Worm (Caenorhabditis elegans) whole organism, L4 larva: ENCODE results near the gene F57A8.7.

Experiments used
- D1046.2 ChIP-seq: fragments of 200-800 bp; sonication (Bioruptor generic); IDR thresholded peaks from 2 replicates; pipeline ENCODE4 v1.3.6; 2022; ENCODE audit warnings: missing genetic modification characterization, missing compliant biosample characterization
- F10B5.3 ChIP-seq: sonication (generic microtip); optimal IDR thresholded peaks from 2 replicates; lab custom pipeline; 2016; ENCODE audit warnings: mild to moderate bottlenecking, missing genetic modification characterization, missing compliant biosample characterization
- F26F4.8 ChIP-seq: fragments of 200-800 bp; sonication (Bioruptor generic); conservative IDR thresholded peaks from 2 replicates; pipeline ENCODE4 v1.3.6; 2022; ENCODE audit warnings: missing genetic modification characterization, missing compliant biosample characterization
- T26A8.4 ChIP-seq: fragments of 200-800 bp; sonication (Bioruptor generic); IDR thresholded peaks from 2 replicates; pipeline ENCODE4 v1.3.6; 2022; ENCODE audit warnings: missing genetic modification characterization, missing compliant biosample characterization
- Y48G9A.11 ChIP-seq: fragments of 200-800 bp; sonication (Bioruptor generic); IDR thresholded peaks from 2 replicates; pipeline ENCODE4 v1.3.6; 2022; ENCODE audit warnings: missing genetic modification reagents, missing genetic modification characterization, missing compliant biosample characterization
- Y5F2A.4 ChIP-seq: fragments of 200-800 bp; sonication (Bioruptor generic); optimal IDR thresholded peaks from 2 replicates; lab custom pipeline; 2018; ENCODE audit warnings: mild to moderate bottlenecking, missing genetic modification characterization, missing compliant biosample characterization
- ZK546.5 ChIP-seq, 2 experiments: sonication (generic microtip); optimal IDR thresholded peaks; 2 replicates each; lab custom pipeline; 2017; ENCODE audit warnings: missing biosample characterization in 2 of 2, missing genetic modification characterization in 2 of 2
- aha-1 ChIP-seq: fragments of 150-350 bp; peaks from one replicate; lab custom pipeline; 2014; ENCODE audit warnings: missing biosample characterization, missing genetic modification characterization
- aly-2 ChIP-seq: sonication (generic microtip); optimal IDR thresholded peaks from 2 replicates; lab custom pipeline; 2018; ENCODE audit warnings: missing biosample characterization, missing genetic modification characterization
- arid-1 ChIP-seq: fragments of 200-800 bp; sonication (Bioruptor generic); conservative IDR thresholded peaks from 2 replicates; pipeline ENCODE4 v1.3.6; 2022; ENCODE audit warnings: missing genetic modification reagents, missing genetic modification characterization, missing compliant biosample characterization
- attf-4 ChIP-seq: sonication (generic microtip); optimal IDR thresholded peaks from 3 replicates; lab custom pipeline; 2017; ENCODE audit warnings: missing biosample characterization, missing genetic modification characterization
- ceh-44 ChIP-seq: fragments of 200-800 bp; sonication (Bioruptor generic); IDR thresholded peaks from 2 replicates; pipeline ENCODE4 v1.3.6; 2022; ENCODE audit warnings: missing genetic modification reagents, missing genetic modification characterization, missing compliant biosample characterization
- ceh-82 ChIP-seq: sonication (generic microtip); optimal IDR thresholded peaks from 2 replicates; lab custom pipeline; 2017; ENCODE audit warnings: missing biosample characterization, missing genetic modification characterization
- ces-1 ChIP-seq: fragments of 150-350 bp; sonication (generic microtip); optimal IDR thresholded peaks from 4 replicates; lab custom pipeline; 2014; ENCODE audit warnings: missing biosample characterization, missing genetic modification reagents, missing genetic modification characterization
- ctbp-1 ChIP-seq: fragments of 200-800 bp; sonication (Bioruptor generic); IDR thresholded peaks from 2 replicates; pipeline ENCODE4 v1.3.6; 2022; ENCODE audit warnings: missing genetic modification reagents, missing genetic modification characterization, missing compliant biosample characterization
- dmd-8 ChIP-seq: fragments of 200-800 bp; sonication (Bioruptor generic); IDR thresholded peaks from 2 replicates; pipeline ENCODE4 v1.3.6; 2022; ENCODE audit warnings: missing genetic modification characterization, missing compliant biosample characterization
- dmd-9 ChIP-seq: fragments of 200-800 bp; sonication (Bioruptor generic); IDR thresholded peaks from 2 replicates; pipeline ENCODE4 v1.3.6; 2022; ENCODE audit warnings: missing genetic modification reagents, missing genetic modification characterization, missing compliant biosample characterization
- dve-1 ChIP-seq: sonication (generic microtip); optimal IDR thresholded peaks from 2 replicates; lab custom pipeline; 2017; ENCODE audit warnings: antibody characterized with exemption, mild to moderate bottlenecking, missing genetic modification characterization, missing compliant biosample characterization; ENCODE audit not compliant: insufficient read depth
- egl-27 ChIP-seq: sonication (generic microtip); optimal IDR thresholded peaks from 3 replicates; lab custom pipeline; 2017; ENCODE audit warnings: missing biosample characterization, missing genetic modification reagents, missing genetic modification characterization
- egl-43 ChIP-seq: fragments of 200-800 bp; sonication (Bioruptor generic); IDR thresholded peaks from 2 replicates; pipeline ENCODE4 v1.3.6; 2022; ENCODE audit warnings: missing genetic modification reagents, missing genetic modification characterization, missing compliant biosample characterization
- hlh-30 ChIP-seq: sonication (generic microtip); optimal IDR thresholded peaks from 2 replicates; lab custom pipeline; 2017; ENCODE audit warnings: antibody characterized with exemption, mild to moderate bottlenecking, missing genetic modification characterization, missing compliant biosample characterization; ENCODE audit not compliant: insufficient read depth
- lin-1 ChIP-seq: fragments of 200-800 bp; sonication (Bioruptor generic); IDR thresholded peaks from 2 replicates; pipeline ENCODE4 v1.3.6; 2022; ENCODE audit warnings: missing genetic modification reagents, missing genetic modification characterization, missing compliant biosample characterization
- lin-13 ChIP-seq: fragments of 150-350 bp; optimal IDR thresholded peaks from 2 replicates; lab custom pipeline; 2014; ENCODE audit warnings: missing biosample characterization, missing genetic modification reagents, missing genetic modification characterization
- lin-15B ChIP-seq: fragments of 150-350 bp; sonication (generic microtip); optimal IDR thresholded peaks from 3 replicates; lab custom pipeline; 2014; ENCODE audit warnings: missing biosample characterization, missing genetic modification characterization
- lsy-2 ChIP-seq, 2 experiments: fragments of 150-350 bp in 1 of 2; sonication (generic microtip) in 1 of 2; optimal IDR thresholded peaks; 2 replicates each; lab custom pipeline; 2014 to 2017; ENCODE audit warnings: missing biosample characterization in 2 of 2, missing genetic modification characterization in 2 of 2
- madf-5 ChIP-seq, 2 experiments: fragments of 200-800 bp; sonication (Bioruptor generic); IDR thresholded peaks; 2 replicates each; pipeline ENCODE4 v1.3.6; 2022; ENCODE audit warnings: missing compliant biosample characterization in 2 of 2, missing genetic modification characterization in 2 of 2
- madf-9 ChIP-seq: fragments of 200-800 bp; sonication (Bioruptor generic); conservative IDR thresholded peaks from 2 replicates; pipeline ENCODE4 v1.3.6; 2022; ENCODE audit warnings: missing genetic modification reagents, missing genetic modification characterization, missing compliant biosample characterization
- mdt-29 ChIP-seq: fragments of 200-800 bp; sonication (Bioruptor generic); IDR thresholded peaks from 2 replicates; pipeline ENCODE4 v1.3.6; 2022; ENCODE audit warnings: missing genetic modification reagents, missing genetic modification characterization, missing compliant biosample characterization
- mep-1 ChIP-seq: fragments of 150-350 bp; sonication (generic microtip); optimal IDR thresholded peaks from 3 replicates; lab custom pipeline; 2014; ENCODE audit warnings: missing biosample characterization, missing genetic modification characterization
- mxl-3 ChIP-seq: fragments of 200-800 bp; sonication (Bioruptor generic); optimal IDR thresholded peaks from 2 replicates; lab custom pipeline; 2018; ENCODE audit warnings: mild to moderate bottlenecking, missing genetic modification characterization, missing compliant biosample characterization
- nhr-102 ChIP-seq: sonication (generic microtip); optimal IDR thresholded peaks from 2 replicates; lab custom pipeline; 2016; ENCODE audit warnings: mild to moderate bottlenecking, missing genetic modification characterization, moderate library complexity, missing compliant biosample characterization
- nhr-28 ChIP-seq: fragments of 150-350 bp; optimal IDR thresholded peaks from 2 replicates; lab custom pipeline; 2014; ENCODE audit warnings: missing biosample characterization, missing genetic modification characterization
- nhr-48 ChIP-seq: sonication (generic microtip); optimal IDR thresholded peaks from 2 replicates; lab custom pipeline; 2016; ENCODE audit warnings: mild to moderate bottlenecking, missing genetic modification characterization, missing compliant biosample characterization
- pha-4 ChIP-seq, 2 experiments: fragments of 150-350 bp in 1 of 2; fragments of 200-800 bp in 1 of 2; sonication (Bioruptor generic) in 1 of 2; IDR thresholded peaks in 1 of 2; optimal IDR thresholded peaks in 1 of 2; 2 replicates each; pipeline versions ENCODE4 v1.3.6 to Lab custom; 2014 to 2022; ENCODE audit warnings: missing genetic modification characterization in 2 of 2, missing genetic modification reagents in 2 of 2, missing biosample characterization in 1 of 2, missing compliant biosample characterization in 1 of 2
- pqm-1 ChIP-seq: sonication (generic microtip); optimal IDR thresholded peaks from 2 replicates; lab custom pipeline; 2017; ENCODE audit warnings: missing biosample characterization, missing genetic modification characterization
- saeg-2 ChIP-seq: fragments of 200-800 bp; sonication (Bioruptor generic); IDR thresholded peaks from 2 replicates; pipeline ENCODE4 v1.3.6; 2022; ENCODE audit warnings: missing genetic modification reagents, missing genetic modification characterization, missing compliant biosample characterization
- sdz-12 ChIP-seq: fragments of 200-800 bp; sonication (Bioruptor generic); optimal IDR thresholded peaks from 2 replicates; lab custom pipeline; 2018; ENCODE audit warnings: mild to moderate bottlenecking, missing genetic modification characterization, missing compliant biosample characterization
- set-16 ChIP-seq: fragments of 200-800 bp; sonication (Bioruptor generic); IDR thresholded peaks from 2 replicates; pipeline ENCODE4 v1.3.6; 2022; ENCODE audit warnings: missing genetic modification reagents, missing genetic modification characterization, missing compliant biosample characterization
- skn-1 ChIP-seq: fragments of 150-350 bp; optimal IDR thresholded peaks from 2 replicates; lab custom pipeline; 2014; ENCODE audit warnings: missing biosample characterization, missing genetic modification characterization
- snpc-4 ChIP-seq: fragments of 150-350 bp; optimal IDR thresholded peaks from 2 replicates; lab custom pipeline; 2014; ENCODE audit warnings: missing biosample characterization, missing genetic modification characterization
- spr-1 ChIP-seq: sonication (generic microtip); optimal IDR thresholded peaks from 2 replicates; lab custom pipeline; 2016; ENCODE audit warnings: mild to moderate bottlenecking, missing genetic modification characterization, missing compliant biosample characterization
- tag-97 ChIP-seq: fragments of 200-800 bp; sonication (Bioruptor generic); IDR thresholded peaks from 2 replicates; pipeline ENCODE4 v1.3.6; 2022; ENCODE audit warnings: missing genetic modification characterization, missing compliant biosample characterization
- tra-1 ChIP-seq: fragments of 200-800 bp; sonication (Bioruptor generic); IDR thresholded peaks from 2 replicates; pipeline ENCODE4 v1.3.6; 2022; ENCODE audit warnings: missing genetic modification reagents, missing genetic modification characterization, missing compliant biosample characterization
- unc-130 ChIP-seq: sonication (generic microtip); optimal IDR thresholded peaks from 2 replicates; lab custom pipeline; 2016; ENCODE audit warnings: missing genetic modification reagents, missing genetic modification characterization, missing compliant biosample characterization
- unc-62 ChIP-seq, 3 experiments: fragments of 150-350 bp in 1 of 3; sonication (generic microtip); optimal IDR thresholded peaks in 2 of 3; peaks in 1 of 3; 1 replicate in 1 of 3; 2 replicates in 2 of 3; lab custom pipeline; 2014 to 2017; ENCODE audit warnings: missing biosample characterization in 3 of 3, missing genetic modification characterization in 3 of 3, missing genetic modification reagents in 3 of 3, missing genotype in 1 of 3
- zfp-3 ChIP-seq: fragments of 200-800 bp; sonication (Bioruptor generic); conservative IDR thresholded peaks from 2 replicates; pipeline ENCODE4 v1.3.6; 2022; ENCODE audit warnings: missing genetic modification reagents, missing genetic modification characterization, missing compliant biosample characterization
- ztf-11 ChIP-seq: fragments of 150-350 bp; optimal IDR thresholded peaks from 2 replicates; lab custom pipeline; 2014; ENCODE audit warnings: missing biosample characterization, missing genetic modification characterization

Gene F57A8.7

ce11 chrV:10036275-10036674, 39.3 kb upstream of the F57A8.7 start, which contains the start of gene T06E8.2 (continued):
- TF ChIP-seq nhr-48, result peak; percentile 14
- TF ChIP-seq set-16 (GFP tag; lab: Robert Waterston, UW), result no peak; the same call in 1 of the 2 replicates
- no peak for TF ChIP-seq aly-2 (tag; lab: Kevin White, UChicago)
- 0 out of 2 replicates have a peak, but pooled peaks have one; percentile 53 for TF ChIP-seq saeg-2 (GFP tag; lab: Robert Waterston, UW)
- no peak for TF ChIP-seq F26F4.8 (GFP tag; lab: Robert Waterston, UW)
- peak in 1 of 2 experiments; percentile 54 for TF ChIP-seq lsy-2 (tag; optimal IDR thresholded peaks at IDR 0.05; lab: Kevin White, UChicago)
- TF ChIP-seq madf-5 (GFP tag; IDR thresholded peaks at IDR 0.05; lab: Robert Waterston, UW), result no peak
- no peak for TF ChIP-seq lin-13
- no peak for TF ChIP-seq mdt-29 (GFP tag; lab: Robert Waterston, UW)
- no peak for TF ChIP-seq snpc-4
- TF ChIP-seq lin-15B, result no peak
- TF ChIP-seq ceh-44 (GFP tag; lab: Robert Waterston, UW), result no peak
- no peak for TF ChIP-seq F10B5.3 (tag; lab: Kevin White, UChicago)
- no peak for TF ChIP-seq ces-1
- no peak for TF ChIP-seq skn-1
- TF ChIP-seq mep-1, result peak; percentile 64
- no peak for TF ChIP-seq egl-43 (GFP tag; lab: Robert Waterston, UW)
- no peak for TF ChIP-seq ceh-82 (tag; lab: Kevin White, UChicago)
- peak; percentile 79 for TF ChIP-seq mxl-3
- TF ChIP-seq attf-4 (tag; lab: Kevin White, UChicago), result no peak
- TF ChIP-seq dmd-9, result no peak
- peak; percentile 47 for TF ChIP-seq nhr-28 (tag; lab: Kevin White, UChicago)
- TF ChIP-seq T26A8.4 (GFP tag; lab: Robert Waterston, UW), result 0 out of 2 replicates have a peak, but pooled peaks have one; percentile 24
- TF ChIP-seq aha-1 (tag; lab: Kevin White, UChicago), result peak; percentile 35
- TF ChIP-seq Y48G9A.11 (GFP tag; lab: Robert Waterston, UW), result no peak
- no peak for TF ChIP-seq nhr-102
- TF ChIP-seq ZK546.5 (tag; optimal IDR thresholded peaks at IDR 0.05; lab: Kevin White, UChicago), result no peak
- no peak for TF ChIP-seq Y5F2A.4 (GFP tag; lab: Kevin White, UChicago)

ce11 chrV:10037040-10037439, 38.5 kb upstream of the F57A8.7 start, which contains the start of gene F57A8.1:
F57A8.1 (plus strand) TSS chrV:10037340.
- no peak for TF ChIP-seq lin-1 (GFP tag; lab: Robert Waterston, UW)
- no peak for TF ChIP-seq dve-1
- no peak for TF ChIP-seq egl-27
- no peak for TF ChIP-seq sdz-12
- TF ChIP-seq attf-4 (tag; lab: Kevin White, UChicago), result no peak
- TF ChIP-seq mdt-29 (GFP tag; lab: Robert Waterston, UW), result no peak
- no peak for TF ChIP-seq F26F4.8 (GFP tag; lab: Robert Waterston, UW)
- no peak for TF ChIP-seq tag-97
- TF ChIP-seq unc-130 (GFP tag; lab: Kevin White, UChicago), result no peak
- TF ChIP-seq ztf-11 (tag; lab: Kevin White, UChicago), result no peak
- no peak for TF ChIP-seq hlh-30 (tag; lab: Kevin White, UChicago)
- TF ChIP-seq, all 104 proteins: peak for 0

- TF ChIP-seq zfp-3 (GFP tag; lab: Robert Waterston, UW), result no peak
- peak; percentile 25; the same call in 1 of the 2 replicates for TF ChIP-seq pha-4 (GFP tag; IDR thresholded peaks at IDR 0.05; lab: Robert Waterston, UW)
- peak; percentile 22 for TF ChIP-seq pha-4 (tag; optimal IDR thresholded peaks at IDR 0.05; lab: Kevin White, UChicago)
- no peak; the same call in 1 of the 2 replicates for TF ChIP-seq madf-9 (GFP tag; lab: Robert Waterston, UW)
- TF ChIP-seq tra-1 (GFP tag; lab: Robert Waterston, UW), result no peak
- TF ChIP-seq dmd-9, result no peak
- TF ChIP-seq aha-1 (tag; lab: Kevin White, UChicago), result peak; percentile 97
- peak; percentile 45; the same call in 1 of the 2 replicates for TF ChIP-seq T26A8.4 (GFP tag; lab: Robert Waterston, UW)
- TF ChIP-seq pqm-1, result peak; percentile 58
- no peak for TF ChIP-seq attf-4 (tag; lab: Kevin White, UChicago)
- TF ChIP-seq arid-1 (GFP tag; lab: Robert Waterston, UW), result peak; percentile 43; the same call in 1 of the 2 replicates
- no peak for TF ChIP-seq ZK546.5 (tag; optimal IDR thresholded peaks at IDR 0.05; lab: Kevin White, UChicago)
- peak; percentile 47 for TF ChIP-seq spr-1 (tag; lab: Kevin White, UChicago)
- peak; percentile 70 for TF ChIP-seq lin-13
- peak; percentile 90 for TF ChIP-seq nhr-28 (tag; lab: Kevin White, UChicago)
- no peak for TF ChIP-seq ces-1
- TF ChIP-seq dmd-8 (GFP tag; lab: Robert Waterston, UW), result no peak
- peak in 1 of 2 experiments; percentile 32 for TF ChIP-seq unc-62 (GFP tag; optimal IDR thresholded peaks at IDR 0.05 in 1 of 2; lab: Kevin White, UChicago)
- no peak for TF ChIP-seq unc-62 (tag; optimal IDR thresholded peaks at IDR 0.05; lab: Kevin White, UChicago)
- peak; percentile 60; the same call in 1 of the 2 replicates for TF ChIP-seq ctbp-1 (GFP tag; lab: Robert Waterston, UW)
- TF ChIP-seq D1046.2 (GFP tag; lab: Robert Waterston, UW), result no peak
Measured at ce11 chrV:10039837-10040236, 35.7 kb upstream of the F57A8.7 start.
